Worm (Caenorhabditis elegans): ENCODE data around the gene ssp-35.

DNA sequence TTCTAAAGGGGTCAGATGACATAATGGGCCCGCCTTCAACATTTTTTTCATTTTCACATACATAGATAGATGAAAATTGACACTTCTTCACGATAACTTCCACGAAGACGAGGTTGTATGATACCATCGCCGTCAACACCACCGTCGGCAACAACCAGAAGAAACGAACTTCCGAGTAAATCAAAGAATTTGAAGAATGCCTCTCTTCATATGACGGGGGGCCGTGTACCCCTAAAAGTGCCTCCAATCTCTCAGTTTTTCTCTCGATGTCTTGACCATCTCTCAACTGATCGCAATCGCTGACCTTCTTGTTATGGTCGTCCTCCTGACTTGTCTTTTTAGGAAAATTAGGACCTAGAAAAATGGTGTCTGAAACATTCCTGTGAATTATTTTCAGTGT is 31.9 kb upstream of the ssp-35 start:
- TF ChIP-seq flt-1 (GFP tag; IDR thresholded peaks at IDR 0.05), result no peak
- no peak for TF ChIP-seq B0310.2 (tag; optimal IDR thresholded peaks at IDR 0.05)
- TF ChIP-seq hmg-4 (GFP tag; optimal IDR thresholded peaks at IDR 0.05), result no peak
- TF ChIP-seq ceh-36 (tag; optimal IDR thresholded peaks at IDR 0.05), result no peak
- no peak for TF ChIP-seq ceh-13 (GFP tag; optimal IDR thresholded peaks at IDR 0.05)
- no peak for TF ChIP-seq ama-1 (optimal IDR thresholded peaks at IDR 0.05)
- TF ChIP-seq sea-1 (GFP tag; conservative IDR thresholded peaks at IDR 0.05), result no peak
- no peak for TF ChIP-seq tbx-37 (GFP tag; conservative IDR thresholded peaks at IDR 0.05)
- TF ChIP-seq ets-7 (tag; optimal IDR thresholded peaks at IDR 0.05), result no peak
- no peak for TF ChIP-seq hmbx-1 (tag; optimal IDR thresholded peaks at IDR 0.05)
- TF ChIP-seq scrt-1 (GFP tag; IDR thresholded peaks at IDR 0.05), result no peak
- no peak for TF ChIP-seq F13C5.2 (tag; optimal IDR thresholded peaks at IDR 0.05)
- no peak for TF ChIP-seq aly-1 (tag; optimal IDR thresholded peaks at IDR 0.05)
- TF ChIP-seq hnd-1 (tag; optimal IDR thresholded peaks at IDR 0.05), result no peak
